Fruit fly (Drosophila melanogaster) whole organism, adult: ENCODE data around the gene CG33932.
A peak's percentile ranks its signal among the peaks of the same experiment; 100 is the strongest.

Source experiments
- CG11617 ChIP-seq: fragments of 200-800 bp; sonication (Bioruptor generic); optimal IDR thresholded peaks from 2 replicates; lab custom pipeline; 2017; ENCODE audit warnings: mild to moderate bottlenecking, missing biosample characterization, missing genetic modification reagents, missing genetic modification characterization
- CG12768 ChIP-seq: fragments of 200-800 bp; sonication (Bioruptor generic); optimal IDR thresholded peaks from 2 replicates; lab custom pipeline; 2017; ENCODE audit warnings: missing biosample characterization, missing genetic modification characterization, mild to moderate bottlenecking, moderate library complexity, missing genetic modification reagents
- CG14711 ChIP-seq: fragments of 200-800 bp; sonication (Bioruptor generic); optimal IDR thresholded peaks from 2 replicates; lab custom pipeline; 2018; ENCODE audit warnings: missing biosample characterization, mild to moderate bottlenecking, missing genetic modification characterization, moderate library complexity
- CG5204 ChIP-seq: fragments of 200-800 bp; sonication (Bioruptor generic); optimal IDR thresholded peaks from 2 replicates; lab custom pipeline; 2016; ENCODE audit warnings: missing biosample characterization, missing genetic modification characterization
- Hr96 ChIP-seq: fragments of 200-800 bp; sonication (Bioruptor generic); optimal IDR thresholded peaks from 2 replicates; lab custom pipeline; 2016; ENCODE audit warnings: missing biosample characterization, missing genetic modification characterization
- Mnt ChIP-seq: fragments of 200-800 bp; sonication (Bioruptor generic); optimal IDR thresholded peaks from 2 replicates; lab custom pipeline; 2016; ENCODE audit warnings: missing biosample characterization, mild to moderate bottlenecking, missing genetic modification characterization
- bab1 ChIP-seq: fragments of 200-800 bp; sonication (Bioruptor generic); optimal IDR thresholded peaks from 3 replicates; lab custom pipeline; 2019; ENCODE audit warnings: missing biosample characterization, mild to moderate bottlenecking, missing genetic modification characterization, moderate library complexity
- cic ChIP-seq: fragments of 200-800 bp; sonication (Bioruptor generic); optimal IDR thresholded peaks from 2 replicates; lab custom pipeline; 2017; ENCODE audit warnings: missing biosample characterization, mild to moderate bottlenecking, missing genetic modification characterization, moderate library complexity
- kay ChIP-seq: fragments of 200-800 bp; sonication (Bioruptor generic); peaks from one replicate; lab custom pipeline; 2016; ENCODE audit warnings: missing biosample characterization, missing genetic modification characterization, borderline replicate concordance
- ovo ChIP-seq: fragments of 200-800 bp; sonication (Bioruptor generic); optimal IDR thresholded peaks from 2 replicates; lab custom pipeline; 2016; ENCODE audit warnings: missing biosample characterization, missing genetic modification characterization
- pad ChIP-seq: fragments of 200-800 bp; sonication (Bioruptor generic); optimal IDR thresholded peaks from 3 replicates; lab custom pipeline; 2017; ENCODE audit warnings: missing biosample characterization, missing genetic modification characterization, mild to moderate bottlenecking, moderate library complexity, missing genetic modification reagents
- tj ChIP-seq: fragments of 200-800 bp; sonication (Bioruptor generic); optimal IDR thresholded peaks from 3 replicates; lab custom pipeline; 2017; ENCODE audit warnings: missing biosample characterization, mild to moderate bottlenecking, missing genetic modification characterization, moderate library complexity
- toe ChIP-seq: fragments of 200-800 bp; sonication (Bioruptor generic); optimal IDR thresholded peaks from 2 replicates; lab custom pipeline; 2016; ENCODE audit warnings: missing biosample characterization, missing genetic modification characterization

DNA sequence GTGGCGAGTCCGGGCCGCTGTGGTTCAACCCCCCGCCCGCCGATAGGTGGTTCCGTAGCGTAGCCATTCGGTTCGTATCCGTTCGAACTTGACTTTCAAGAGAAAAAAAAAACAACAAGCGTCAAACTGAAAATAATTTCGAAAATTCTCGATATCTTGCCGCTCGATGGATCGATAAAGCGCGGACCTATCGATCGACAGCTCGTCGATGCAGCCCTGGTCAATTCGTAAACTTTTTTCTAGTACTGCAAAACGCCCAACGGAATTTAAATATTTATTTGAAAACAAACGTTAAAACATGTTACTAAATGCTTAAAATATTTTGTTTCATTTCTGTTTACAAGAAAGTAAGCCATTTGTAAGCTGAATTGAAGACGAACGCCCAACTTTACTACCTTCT is 17.9 kb downstream of the CG33932 start:
- TF ChIP-seq ovo (GFP tag; lab: Kevin White, UChicago), result no peak
- no peak for TF ChIP-seq Hr96 (GFP tag; lab: Kevin White, UChicago)
- peak; percentile 12 for TF ChIP-seq bab1 (GFP tag; lab: Kevin White, UChicago)
- no peak for TF ChIP-seq CG12768
- no peak for TF ChIP-seq CG11617
- TF ChIP-seq CG5204, result no peak
- no peak for TF ChIP-seq cic (GFP tag; lab: Kevin White, UChicago)
- no peak for TF ChIP-seq CG14711
- TF ChIP-seq tj (GFP tag; lab: Kevin White, UChicago), result no peak
- TF ChIP-seq pad (GFP tag; lab: Kevin White, UChicago), result peak; percentile 13
- TF ChIP-seq Mnt (GFP tag; lab: Kevin White, UChicago), result no peak
- TF ChIP-seq toe (GFP tag; lab: Kevin White, UChicago), result no peak
- TF ChIP-seq kay (GFP tag; lab: Kevin White, UChicago), result no peak
